Fruit fly (Drosophila melanogaster) whole organism, pupa: ENCODE results near the gene esg.

Experiments used
- CG32121 ChIP-seq: fragments of 200-800 bp; sonication (Bioruptor generic); IDR thresholded peaks from 2 replicates; pipeline ENCODE4 v1.3.6; 2022; ENCODE audit warnings: missing biosample characterization, missing genetic modification characterization
- Ets98B ChIP-seq: fragments of 200-800 bp; sonication (Bioruptor generic); IDR thresholded peaks from 2 replicates; pipeline ENCODE4 v1.3.6; 2022; ENCODE audit warnings: missing biosample characterization, missing genetic modification characterization
- Pif1B ChIP-seq: fragments of 200-800 bp; sonication (Bioruptor generic); optimal IDR thresholded peaks from 3 replicates; lab custom pipeline; 2016; ENCODE audit warnings: missing biosample characterization, missing genetic modification characterization

DNA sequence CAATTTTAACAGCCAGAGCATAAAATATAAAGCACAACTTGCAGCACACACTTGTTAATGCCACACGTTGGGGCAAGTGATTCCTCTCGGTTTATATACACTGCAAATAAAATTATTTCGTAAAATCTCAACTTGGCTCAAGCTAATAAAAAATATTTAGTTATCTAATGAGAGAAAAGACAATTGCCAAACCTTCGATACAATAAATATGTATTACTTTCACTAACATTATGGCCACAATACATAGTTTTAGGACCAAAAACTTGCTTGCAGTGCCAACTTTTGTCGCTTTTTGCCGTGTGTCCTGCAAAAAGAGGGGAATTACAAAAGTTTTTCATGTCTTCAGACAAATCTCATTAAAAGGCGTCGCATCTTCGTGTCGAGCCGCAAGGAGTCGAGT, 4.3 kb upstream of the esg start:
- TF ChIP-seq Ets98B (GFP tag; lab: Robert Waterston, UW) (no peak), CG32121 (GFP tag; lab: Robert Waterston, UW) (no peak), Pif1B (GFP tag; lab: Kevin White, UChicago) (no peak)
